Fruit fly (Drosophila melanogaster): ENCODE data around the gene RpS6.

Gene RpS6

DNA sequence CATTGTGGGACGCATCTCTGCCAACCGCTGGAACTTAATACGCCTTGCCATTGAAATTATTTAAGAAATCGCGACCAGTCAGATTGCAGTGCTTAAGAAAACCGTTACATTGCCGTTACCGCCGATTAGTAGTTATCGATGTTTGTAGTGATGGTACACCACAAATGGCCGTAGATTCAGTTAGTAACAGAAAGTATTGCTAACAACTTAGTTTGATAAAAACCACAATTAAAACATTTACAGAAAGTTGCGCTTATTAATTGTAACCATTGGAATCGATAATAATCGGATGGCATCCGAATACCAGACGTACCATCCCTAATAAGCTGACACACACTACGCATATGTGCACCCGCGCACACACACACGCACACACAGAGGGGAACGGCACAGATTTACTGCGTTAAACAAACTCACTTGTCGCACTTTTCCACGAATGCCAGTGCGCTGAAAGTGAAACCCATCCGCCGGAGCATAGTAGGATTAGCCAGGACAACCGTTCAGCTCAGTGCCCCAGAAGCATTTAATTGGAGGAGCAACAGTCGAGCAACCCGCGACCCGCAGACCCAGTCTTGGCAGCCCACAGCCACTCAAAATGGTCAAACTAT lies 19.1 kb upstream of the RpS6 start, which contains the start of the genes hdm and Ykt6 (continued):
- TF ChIP-seq CG10274 (GFP tag; optimal IDR thresholded peaks at IDR 0.05) (no peak), CTCF (GFP tag; optimal IDR thresholded peaks at IDR 0.05) (peak; percentile 24), phol (tag; optimal IDR thresholded peaks at IDR 0.05) (peak; percentile 77), hb (GFP tag; IDR thresholded peaks at IDR 0.05; ENCODE audit: partially characterized antibody) (peak; percentile 92), CG32772 (GFP tag; IDR thresholded peaks at IDR 0.05) (peak; percentile 50; the same call in 1 of the 2 replicates), CG30020 (tag; optimal IDR thresholded peaks at IDR 0.05) (peak; percentile 44), Pdp1 (GFP tag; optimal IDR thresholded peaks at IDR 0.05) (peak; percentile 78 to 80), chm (GFP tag; IDR thresholded peaks at IDR 0.05) (no peak; the same call in 1 of the 2 replicates), CG2202 (tag; optimal IDR thresholded peaks at IDR 0.05) (peak; percentile 59), usp (GFP tag; optimal IDR thresholded peaks at IDR 0.05) (no peak), Sin3A (optimal IDR thresholded peaks at IDR 0.05) (peak; percentile 65), CG8765 (GFP tag; IDR thresholded peaks at IDR 0.05) (peak; percentile 80), peb (GFP tag; IDR thresholded peaks at IDR 0.05) (peak; percentile 73), CG6689 (GFP tag; IDR thresholded peaks at IDR 0.05) (peak; percentile 77), al (GFP tag; IDR thresholded peaks at IDR 0.05) (peak; percentile 75; the same call in 1 of the 2 replicates), inv (GFP tag; IDR thresholded peaks at IDR 0.05; ENCODE audit: partially characterized antibody) (peak; percentile 92), CG6683 (GFP tag; optimal IDR thresholded peaks at IDR 0.05) (peak; percentile 7), kay (GFP tag; optimal IDR thresholded peaks at IDR 0.05) (peak; percentile 79), run (tag; optimal IDR thresholded peaks at IDR 0.05) (no peak), CG11504 (tag; optimal IDR thresholded peaks at IDR 0.05) (no peak), org-1 (GFP tag; optimal IDR thresholded peaks at IDR 0.05) (peak; percentile 28), Gsc (GFP tag; IDR thresholded peaks at IDR 0.05) (peak; percentile 47; the same call in 1 of the 2 replicates), CG13424 (tag; optimal IDR thresholded peaks at IDR 0.05) (peak; percentile 82), Sry-δ (GFP tag; optimal IDR thresholded peaks at IDR 0.05) (peak; percentile 98), Ravus (GFP tag; IDR thresholded peaks at IDR 0.05) (no peak), seq (GFP tag; IDR thresholded peaks at IDR 0.05) (peak; percentile 68), CG15696 (tag; optimal IDR thresholded peaks at IDR 0.05) (peak; percentile 80), Dref (GFP tag; IDR thresholded peaks at IDR 0.05) (peak; percentile 75), cwo (GFP tag; optimal IDR thresholded peaks at IDR 0.05) (no peak), D19A (tag; optimal IDR thresholded peaks at IDR 0.05) (peak; percentile 59), CG8944 (GFP tag; optimal IDR thresholded peaks at IDR 0.05) (peak; percentile 71), CG16815 (GFP tag; optimal IDR thresholded peaks at IDR 0.05) (no peak), CG10462 (GFP tag; optimal IDR thresholded peaks at IDR 0.05) (peak; percentile 68), CG17359 (tag; optimal IDR thresholded peaks at IDR 0.05) (peak; percentile 76), CHES-1-like (GFP tag; optimal IDR thresholded peaks at IDR 0.05) (peak; percentile 77), CG3163 (GFP tag; optimal IDR thresholded peaks at IDR 0.05) (peak; percentile 73), CG12236 (GFP tag; optimal IDR thresholded peaks at IDR 0.05) (peak; percentile 34), bab2 (GFP tag; optimal IDR thresholded peaks at IDR 0.05) (peak; percentile 85), CG8290 (GFP tag; optimal IDR thresholded peaks at IDR 0.05) (peak; percentile 68), CG8290 (tag; optimal IDR thresholded peaks at IDR 0.05) (peak in 1 of 2 experiments; percentile 14), CG7987 (GFP tag; optimal IDR thresholded peaks at IDR 0.05) (peak; percentile 43), zen2 (GFP tag; IDR thresholded peaks at IDR 0.05; ENCODE audit: partially characterized antibody) (peak; percentile 87; the same call in 2 of the 3 replicates), CG1832 (GFP tag; optimal IDR thresholded peaks at IDR 0.05) (no peak), HLH4C (GFP tag; IDR thresholded peaks at IDR 0.05; ENCODE audit: partially characterized antibody) (peak; percentile 95), CG33213 (GFP tag; optimal IDR thresholded peaks at IDR 0.05) (peak; percentile 72), lab (GFP tag; optimal IDR thresholded peaks at IDR 0.05) (no peak), Myb (GFP tag; optimal IDR thresholded peaks at IDR 0.05) (peak; percentile 98), klu (GFP tag; IDR thresholded peaks at IDR 0.05) (no peak), CG13894 (tag; optimal IDR thresholded peaks at IDR 0.05) (no peak), Dp (GFP tag; optimal IDR thresholded peaks at IDR 0.05) (peak; percentile 70), vvl (GFP tag; IDR thresholded peaks at IDR 0.05) (peak; percentile 92)

Data from whole organism, embryonic.